Fruit fly (Drosophila melanogaster) Kc167 (cell line): ENCODE measurements around the gene CG6726.

Experiments used
- Myc ChIP-seq: fragments of >200 bp; optimal IDR thresholded peaks from 2 replicates; lab custom pipeline; 2017; ENCODE audit warnings: missing external identifiers
- Sin3A ChIP-seq: fragments of >200 bp; optimal IDR thresholded peaks from 2 replicates; lab custom pipeline; 2018; ENCODE audit warnings: missing external identifiers
- h ChIP-seq: fragments of >200 bp; optimal IDR thresholded peaks from 3 replicates; lab custom pipeline; 2018; ENCODE audit warnings: missing external identifiers
- insv ChIP-seq: fragments of >200 bp; optimal IDR thresholded peaks from 3 replicates; lab custom pipeline; 2018; ENCODE audit warnings: missing external identifiers
- psq ChIP-seq: fragments of >200 bp; optimal IDR thresholded peaks from 2 replicates; lab custom pipeline; 2017; ENCODE audit warnings: missing external identifiers
- ttk ChIP-seq: sonication (Bioruptor generic); optimal IDR thresholded peaks from 2 replicates; lab custom pipeline; 2017; ENCODE audit warnings: missing external identifiers

Gene CG6726

DNA sequence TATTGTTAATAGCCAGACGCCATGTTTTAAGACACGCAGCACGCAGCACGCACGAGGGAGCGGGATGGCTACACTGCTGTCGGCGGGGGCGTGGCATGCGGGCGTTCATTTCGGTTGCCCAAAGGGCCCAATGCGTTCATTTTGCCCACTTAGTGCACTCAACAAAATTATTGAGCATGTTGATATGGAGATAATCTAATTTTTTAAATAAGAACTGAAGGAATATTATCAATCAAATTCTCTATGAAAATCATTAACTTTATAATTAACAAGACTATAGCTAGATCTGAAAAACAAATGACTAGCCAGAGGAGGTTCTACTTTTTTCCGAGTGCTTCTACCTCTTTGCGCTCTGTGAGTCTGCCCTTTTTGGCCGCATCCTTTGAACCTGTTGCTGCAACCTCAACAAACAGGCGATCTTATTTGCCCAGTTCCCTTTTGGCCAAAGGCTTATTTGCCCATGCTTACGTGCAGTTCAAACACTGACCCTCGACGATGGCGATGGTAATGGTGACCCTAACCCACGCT, 41.8 kb downstream of the CG6726 start:
- no peak for TF ChIP-seq Sin3A (lab: Kevin White, UChicago)
- no peak for TF ChIP-seq insv
- no peak for TF ChIP-seq h (lab: Kevin White, UChicago)

dm6 chr3R:23134690-23135089, 43.2 kb downstream of the CG6726 start:
- TF ChIP-seq Myc (lab: Kevin White, UChicago) (no peak), Sin3A (lab: Kevin White, UChicago) (no peak), psq (no peak), insv (no peak), h (lab: Kevin White, UChicago) (no peak), ttk (no peak)

DNA sequence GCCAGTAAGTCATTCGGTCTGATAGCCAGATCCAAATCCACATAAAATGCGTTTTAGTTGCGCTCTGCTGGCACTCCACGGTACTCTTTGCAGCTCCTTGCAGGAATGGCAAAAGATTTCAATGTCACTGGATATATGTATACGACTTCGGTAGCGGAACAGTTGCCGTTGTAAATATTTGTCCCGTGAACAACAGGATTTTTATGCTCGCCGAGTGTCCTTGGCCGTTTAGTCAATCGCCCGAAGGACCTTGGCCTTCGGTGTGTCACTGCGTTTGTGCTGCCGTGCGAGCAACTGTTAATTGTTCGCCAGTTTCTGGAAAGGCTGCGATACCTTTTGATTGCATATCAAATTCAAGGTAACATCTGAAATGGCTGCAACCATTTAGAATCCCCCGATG, 46.9 kb downstream of the CG6726 start:
- TF ChIP-seq psq (no peak), Sin3A (lab: Kevin White, UChicago) (no peak), ttk (no peak), insv (no peak), h (lab: Kevin White, UChicago) (no peak), Myc (lab: Kevin White, UChicago) (no peak)

- TF ChIP-seq Myc (lab: Kevin White, UChicago) (no peak), psq (no peak)
These were observed 47.6 kb downstream of the CG6726 start for dm6 chr3R:23138992-23139633.

DNA sequence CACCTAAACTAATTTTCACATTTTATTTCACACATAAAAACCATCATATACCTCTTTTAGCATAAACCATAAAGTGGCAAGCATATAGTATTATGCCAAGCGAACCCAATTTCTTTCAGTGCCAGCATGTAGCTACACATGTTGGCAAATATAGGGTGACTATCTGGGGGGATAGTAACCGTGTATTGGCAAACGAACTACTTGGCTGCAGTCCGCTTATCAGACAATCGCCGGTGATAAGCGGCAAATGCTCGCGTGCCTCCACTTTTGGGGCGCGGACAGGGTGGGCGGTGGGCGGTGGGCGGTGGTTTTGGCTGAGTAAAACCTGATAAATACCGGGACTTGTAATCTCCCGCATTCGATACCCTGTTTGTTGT, 48.1 kb downstream of the CG6726 start:
- TF ChIP-seq insv, result no peak
- no peak for TF ChIP-seq Myc (lab: Kevin White, UChicago)
- TF ChIP-seq Sin3A (lab: Kevin White, UChicago), result no peak
- TF ChIP-seq h (lab: Kevin White, UChicago), result no peak
- TF ChIP-seq ttk, result no peak
- TF ChIP-seq psq, result no peak

DNA sequence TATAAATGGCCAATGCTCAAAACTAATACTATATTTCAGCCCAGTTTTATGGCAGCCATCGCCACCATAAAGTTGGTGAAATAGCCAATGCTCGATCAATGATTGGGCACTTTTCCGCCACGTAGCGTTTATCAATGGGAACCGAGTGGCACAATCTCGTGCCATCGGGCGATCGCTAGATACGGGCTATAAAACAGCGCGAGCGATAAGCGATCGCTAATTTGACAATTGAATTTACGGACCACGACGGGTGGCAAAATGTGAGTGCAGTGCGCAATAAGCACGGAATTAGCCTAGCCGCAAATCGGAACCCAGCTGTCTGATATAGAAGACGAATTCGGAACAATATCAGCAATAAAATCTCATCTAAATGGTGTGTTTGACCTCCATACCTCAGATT, 48.8 kb downstream of the CG6726 start:
- no peak for TF ChIP-seq psq

DNA sequence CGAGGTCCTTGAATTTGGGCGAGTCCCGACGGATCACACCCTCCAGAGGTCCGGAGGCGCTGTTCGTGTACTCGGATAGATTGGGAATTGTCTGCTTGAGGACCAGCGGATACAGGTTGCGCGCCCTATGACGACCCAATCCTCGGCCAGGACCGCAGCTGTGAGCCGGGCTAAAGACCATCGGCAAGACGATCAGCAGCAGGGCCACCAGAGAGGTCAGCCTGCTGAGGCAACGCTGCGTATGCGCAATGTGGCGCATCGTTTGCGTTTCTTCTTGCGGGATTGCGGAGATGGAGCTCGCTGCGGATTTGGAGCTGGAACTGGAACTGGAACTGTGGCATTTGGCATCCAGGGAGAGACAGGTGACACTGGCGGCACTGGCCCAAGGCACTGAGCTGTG, 49.6 kb downstream of the CG6726 start:
- TF ChIP-seq Myc (lab: Kevin White, UChicago), result no peak
- TF ChIP-seq ttk, result no peak
- no peak for TF ChIP-seq Sin3A (lab: Kevin White, UChicago)

dm6 chr3R:23141678-23142338, 50.3 kb downstream of the CG6726 start, which contains the start of gene hh:
hh (minus strand) TSS chr3R:23141906.
- no peak for TF ChIP-seq Sin3A (lab: Kevin White, UChicago)
- TF ChIP-seq ttk, result no peak
- no peak for TF ChIP-seq psq
- no peak for TF ChIP-seq insv
- no peak for TF ChIP-seq h (lab: Kevin White, UChicago)
- no peak for TF ChIP-seq Myc (lab: Kevin White, UChicago)

dm6 chr3R:23143440-23143839, 51.9 kb downstream of the CG6726 start:
- TF ChIP-seq ttk, result no peak
- no peak for TF ChIP-seq insv
- TF ChIP-seq Myc (lab: Kevin White, UChicago), result no peak
- TF ChIP-seq h (lab: Kevin White, UChicago), result no peak
- no peak for TF ChIP-seq psq
- TF ChIP-seq Sin3A (lab: Kevin White, UChicago), result no peak

- TF ChIP-seq insv (no peak), psq (no peak), h (lab: Kevin White, UChicago) (no peak), Sin3A (lab: Kevin White, UChicago) (no peak), ttk (no peak), Myc (lab: Kevin White, UChicago) (no peak)
These were observed 53.1 kb downstream of the CG6726 start for dm6 chr3R:23144654-23145053.
